Fruit fly (Drosophila melanogaster): ENCODE measurements around the gene CG10336.

Gene CG10336

DNA sequence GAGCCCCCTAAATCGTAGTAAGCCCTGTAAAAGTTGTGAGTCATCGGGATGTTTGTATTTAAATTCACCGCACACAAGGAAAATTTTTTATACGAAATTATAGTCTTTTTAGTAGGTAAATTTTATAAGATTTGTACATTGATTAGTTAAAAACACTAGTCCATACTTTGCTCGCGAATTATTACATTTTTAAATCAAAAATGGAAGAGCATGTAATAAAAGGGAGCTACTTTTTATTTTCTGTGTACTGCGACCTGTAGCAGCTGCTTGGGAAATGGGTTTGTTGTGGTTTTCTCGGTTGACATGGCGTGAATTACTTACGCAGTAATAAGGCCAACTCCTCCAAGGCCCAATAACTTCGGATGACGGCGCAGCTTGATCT is 5.4 kb downstream of the CG10336 start (continued):
- TF ChIP-seq psq (GFP tag; optimal IDR thresholded peaks at IDR 0.05) (no peak), CG17802 (tag; optimal IDR thresholded peaks at IDR 0.05) (no peak), hbn (GFP tag; IDR thresholded peaks at IDR 0.05; ENCODE audit: partially characterized antibody) (no peak), CG13424 (tag; optimal IDR thresholded peaks at IDR 0.05) (peak; percentile 46), CG2129 (GFP tag; IDR thresholded peaks at IDR 0.05; ENCODE audit: partially characterized antibody) (no peak), CG2116 (GFP tag; optimal IDR thresholded peaks at IDR 0.05) (no peak), slp2 (GFP tag; optimal IDR thresholded peaks at IDR 0.05) (no peak), CG10209 (GFP tag; optimal IDR thresholded peaks at IDR 0.05) (peak; percentile 4), CG1602 (GFP tag; optimal IDR thresholded peaks at IDR 0.05) (no peak), Lhr (GFP tag; optimal IDR thresholded peaks at IDR 0.05) (no peak), Xrp1 (GFP tag; IDR thresholded peaks at IDR 0.05) (peak; percentile 55), ERR (GFP tag; optimal IDR thresholded peaks at IDR 0.05) (no peak), Dip2 (GFP tag; IDR thresholded peaks at IDR 0.05) (no peak), Myb (GFP tag; optimal IDR thresholded peaks at IDR 0.05) (no peak), CG3163 (GFP tag; optimal IDR thresholded peaks at IDR 0.05) (no peak), Nf-YB (GFP tag; optimal IDR thresholded peaks at IDR 0.05) (no peak), kni (GFP tag; optimal IDR thresholded peaks at IDR 0.05) (no peak), ase (GFP tag; IDR thresholded peaks at IDR 0.05) (no peak), cad (GFP tag; optimal IDR thresholded peaks at IDR 0.05) (no peak), phol (tag; optimal IDR thresholded peaks at IDR 0.05) (peak; percentile 19), bsh (GFP tag; optimal IDR thresholded peaks at IDR 0.05) (peak in 1 of 2 experiments; percentile 68), ash1 (GFP tag; optimal IDR thresholded peaks at IDR 0.05) (no peak), CG8290 (GFP tag; optimal IDR thresholded peaks at IDR 0.05) (no peak), CG8290 (tag; optimal IDR thresholded peaks at IDR 0.05) (no peak), CG13123 (GFP tag; optimal IDR thresholded peaks at IDR 0.05) (no peak), cg (GFP tag; optimal IDR thresholded peaks at IDR 0.05) (no peak), ttk (GFP tag; IDR thresholded peaks at IDR 0.05) (peak; percentile 34; the same call in 1 of the 2 replicates), Hmx (GFP tag; optimal IDR thresholded peaks at IDR 0.05) (no peak), Aef1 (GFP tag; IDR thresholded peaks at IDR 0.05) (peak; percentile 39; the same call in 2 of the 3 replicates), CG11504 (tag; optimal IDR thresholded peaks at IDR 0.05) (peak; percentile 61), C15 (GFP tag; IDR thresholded peaks at IDR 0.05) (no peak), CG31224 (GFP tag; IDR thresholded peaks at IDR 0.05) (peak; percentile 9; the same call in 1 of the 2 replicates), aop (GFP tag; IDR thresholded peaks at IDR 0.05) (no peak), CG14667 (GFP tag; IDR thresholded peaks at IDR 0.05) (0 out of 2 replicates have a peak, but pooled peaks have one; percentile 16), az2 (GFP tag; optimal IDR thresholded peaks at IDR 0.05) (peak; percentile 48), CG8924 (tag; optimal IDR thresholded peaks at IDR 0.05) (no peak), z (GFP tag; IDR thresholded peaks at IDR 0.05) (no peak), pros (GFP tag; optimal IDR thresholded peaks at IDR 0.05) (no peak), eve (GFP tag; optimal IDR thresholded peaks at IDR 0.05) (no peak), CG12219 (GFP tag; optimal IDR thresholded peaks at IDR 0.05) (peak; percentile 10), CG13296 (GFP tag; optimal IDR thresholded peaks at IDR 0.05) (no peak), CG7372 (GFP tag; IDR thresholded peaks at IDR 0.05) (peak; percentile 57; the same call in 1 of the 2 replicates), pho (GFP tag; optimal IDR thresholded peaks at IDR 0.05) (no peak), chn (GFP tag; optimal IDR thresholded peaks at IDR 0.05) (no peak), CG8388 (GFP tag; optimal IDR thresholded peaks at IDR 0.05) (peak; percentile 32), CG7839 (tag; optimal IDR thresholded peaks at IDR 0.05) (peak; percentile 33), maf-S (GFP tag; optimal IDR thresholded peaks at IDR 0.05) (no peak), stc (GFP tag; IDR thresholded peaks at IDR 0.05) (no peak), CG3995 (GFP tag; optimal IDR thresholded peaks at IDR 0.05) (no peak), CG8089 (GFP tag; optimal IDR thresholded peaks at IDR 0.05) (no peak), Sox102F (GFP tag; optimal IDR thresholded peaks at IDR 0.05) (peak; percentile 66), Rfx (GFP tag; IDR thresholded peaks at IDR 0.05) (peak; percentile 80)
